Fruit fly (Drosophila melanogaster): ENCODE data around the gene Galk.
A peak's percentile ranks its signal among the peaks of the same experiment; 100 is the strongest.

Galk gene

DNA sequence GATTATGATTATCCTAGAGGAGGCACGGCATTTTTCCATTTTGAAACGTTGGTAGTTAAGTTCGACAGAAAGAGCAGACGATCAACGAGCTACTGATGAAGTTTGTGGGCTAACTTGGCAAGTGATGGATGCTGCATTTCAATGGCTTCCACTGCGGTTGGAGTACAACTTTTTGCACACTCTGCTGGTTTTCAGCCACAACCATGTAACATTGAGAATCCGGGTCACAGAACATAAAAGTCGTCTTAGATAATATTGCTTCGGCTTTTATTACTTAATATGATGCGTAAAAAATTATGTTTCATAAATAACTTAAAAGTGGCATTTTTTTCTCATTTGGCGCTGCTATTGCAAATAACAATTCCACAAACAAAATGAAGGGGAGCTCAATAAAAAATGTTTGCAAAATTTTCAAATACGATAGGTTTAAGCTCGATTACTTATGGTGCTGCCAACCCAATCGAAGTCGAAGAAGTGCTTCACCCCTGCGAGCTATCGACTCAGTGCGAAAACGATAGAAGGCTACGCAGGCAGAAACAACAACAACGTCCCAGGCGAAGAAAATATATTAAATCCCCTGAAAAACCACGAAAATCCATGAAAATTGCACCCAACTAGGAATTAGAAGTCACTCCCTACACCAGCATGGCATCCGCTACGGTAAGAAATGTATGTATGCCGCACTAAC is 19.4 kb downstream of the Galk start, which contains the start of the genes CG5653 and CG5021:
Gene CG5653 (minus strand): TSS at position 51 of the 688 bp plus-strand sequence.
Gene CG5021 (plus strand): TSS at position 506 of the 688 bp plus-strand sequence.
- TF ChIP-seq gfzf (GFP tag; optimal IDR thresholded peaks at IDR 0.05) (peak; percentile 27), CG3847 (GFP tag; IDR thresholded peaks at IDR 0.05) (peak; percentile 59), row (GFP tag; IDR thresholded peaks at IDR 0.05) (no peak), shn (GFP tag; optimal IDR thresholded peaks at IDR 0.05) (no peak), CoRest (tag; optimal IDR thresholded peaks at IDR 0.05) (no peak), CG16813 (GFP tag; IDR thresholded peaks at IDR 0.05; ENCODE audit: partially characterized antibody) (peak; percentile 49; the same call in 1 of the 3 replicates), unc-4 (GFP tag; IDR thresholded peaks at IDR 0.05; ENCODE audit: partially characterized antibody) (peak; percentile 57), CG6791 (GFP tag; IDR thresholded peaks at IDR 0.05; ENCODE audit: partially characterized antibody) (peak; percentile 75; the same call in 2 of the 3 replicates), HLH4C (GFP tag; IDR thresholded peaks at IDR 0.05; ENCODE audit: partially characterized antibody) (peak; percentile 68; the same call in 2 of the 3 replicates), E2f2 (GFP tag; IDR thresholded peaks at IDR 0.05) (peak; percentile 95), sug (tag; optimal IDR thresholded peaks at IDR 0.05) (no peak), Med (GFP tag) (peak; percentile 24), Dref (GFP tag; IDR thresholded peaks at IDR 0.05) (peak; percentile 96), CG33213 (GFP tag; optimal IDR thresholded peaks at IDR 0.05) (no peak), tup (GFP tag; optimal IDR thresholded peaks at IDR 0.05) (no peak), rib (GFP tag; IDR thresholded peaks at IDR 0.05) (peak; percentile 52; the same call in 1 of the 2 replicates), CG8765 (GFP tag; IDR thresholded peaks at IDR 0.05) (no peak), PHDP (tag; optimal IDR thresholded peaks at IDR 0.05) (no peak), HmgZ (tag; optimal IDR thresholded peaks at IDR 0.05) (peak; percentile 47), NFAT (GFP tag; IDR thresholded peaks at IDR 0.05) (no peak), Bgb (GFP tag; IDR thresholded peaks at IDR 0.05; ENCODE audit: partially characterized antibody) (peak; percentile 75; the same call in 1 of the 2 replicates), zen2 (GFP tag; IDR thresholded peaks at IDR 0.05; ENCODE audit: partially characterized antibody) (peak; percentile 51; the same call in 1 of the 3 replicates), tna (GFP tag; IDR thresholded peaks at IDR 0.05; ENCODE audit: partially characterized antibody) (peak; percentile 65), CG34224 (GFP tag; IDR thresholded peaks at IDR 0.05; ENCODE audit: partially characterized antibody) (peak; percentile 66), pita (GFP tag; optimal IDR thresholded peaks at IDR 0.05) (no peak), CTCF (GFP tag; optimal IDR thresholded peaks at IDR 0.05) (no peak), knrl (GFP tag; IDR thresholded peaks at IDR 0.05; ENCODE audit: partially characterized antibody) (peak; percentile 59), Scr (GFP tag; IDR thresholded peaks at IDR 0.05; ENCODE audit: partially characterized antibody) (peak; percentile 47), CG1024 (GFP tag; IDR thresholded peaks at IDR 0.05) (no peak), peb (GFP tag; IDR thresholded peaks at IDR 0.05) (no peak), bbx (GFP tag; IDR thresholded peaks at IDR 0.05; ENCODE audit: partially characterized antibody) (peak; percentile 72), stwl (tag; optimal IDR thresholded peaks at IDR 0.05) (peak; percentile 53), hb (GFP tag; IDR thresholded peaks at IDR 0.05; ENCODE audit: partially characterized antibody) (peak; percentile 70; the same call in 2 of the 3 replicates), nau (GFP tag; optimal IDR thresholded peaks at IDR 0.05) (no peak), mld (GFP tag; IDR thresholded peaks at IDR 0.05; ENCODE audit: partially characterized antibody) (no peak), Doc3 (GFP tag; IDR thresholded peaks at IDR 0.05; ENCODE audit: partially characterized antibody) (peak; percentile 21; the same call in 1 of the 3 replicates), CG12659 (GFP tag; optimal IDR thresholded peaks at IDR 0.05) (peak; percentile 22), CG15514 (GFP tag; optimal IDR thresholded peaks at IDR 0.05) (peak; percentile 55), CG6272 (GFP tag; IDR thresholded peaks at IDR 0.05) (no peak), Atf-2 (GFP tag; optimal IDR thresholded peaks at IDR 0.05) (no peak), Dp (GFP tag; optimal IDR thresholded peaks at IDR 0.05) (peak; percentile 95), ftz-f1 (GFP tag; optimal IDR thresholded peaks at IDR 0.05) (peak; percentile 82), amos (GFP tag; IDR thresholded peaks at IDR 0.05; ENCODE audit: partially characterized antibody) (peak; percentile 57; the same call in 1 of the 2 replicates), CG2202 (tag; optimal IDR thresholded peaks at IDR 0.05) (no peak), CG4617 (GFP tag; optimal IDR thresholded peaks at IDR 0.05; ENCODE audit: borderline replicate concordance) (peak; percentile 19), sr (GFP tag; IDR thresholded peaks at IDR 0.05) (no peak), MBD-R2 (GFP tag; IDR thresholded peaks at IDR 0.05) (peak; percentile 62; the same call in 1 of the 2 replicates), CG12104 (GFP tag; optimal IDR thresholded peaks at IDR 0.05) (no peak)
